Worm (Caenorhabditis elegans) whole organism, young adult: ENCODE results near the gene C08E8.3.

ENCODE experiments used
- dpl-1 ChIP-seq: fragments of 150-350 bp; optimal IDR thresholded peaks from 2 replicates; lab custom pipeline; 2014; ENCODE audit warnings: missing biosample characterization, missing genetic modification reagents, missing genetic modification characterization
- mcd-1 ChIP-seq: fragments of 200-800 bp; sonication (Bioruptor generic); IDR thresholded peaks from 2 replicates; pipeline ENCODE4 v1.3.6; 2022; ENCODE audit warnings: missing genetic modification reagents, missing genetic modification characterization, missing compliant biosample characterization
- nfya-1 ChIP-seq: sonication (generic microtip); optimal IDR thresholded peaks from 2 replicates; lab custom pipeline; 2017; ENCODE audit warnings: antibody characterized with exemption, missing compliant biosample characterization, missing genetic modification characterization, borderline replicate concordance; ENCODE audit not compliant: insufficient read depth
- snpc-1.3 ChIP-seq: sonication (generic microtip); optimal IDR thresholded peaks from 2 replicates; lab custom pipeline; 2017; ENCODE audit warnings: missing genetic modification characterization, mild to moderate bottlenecking, missing compliant biosample characterization, antibody characterized with exemption, moderate library complexity, missing genotype, missing genetic modification reagents; ENCODE audit not compliant: insufficient read depth

C08E8.3 gene

DNA sequence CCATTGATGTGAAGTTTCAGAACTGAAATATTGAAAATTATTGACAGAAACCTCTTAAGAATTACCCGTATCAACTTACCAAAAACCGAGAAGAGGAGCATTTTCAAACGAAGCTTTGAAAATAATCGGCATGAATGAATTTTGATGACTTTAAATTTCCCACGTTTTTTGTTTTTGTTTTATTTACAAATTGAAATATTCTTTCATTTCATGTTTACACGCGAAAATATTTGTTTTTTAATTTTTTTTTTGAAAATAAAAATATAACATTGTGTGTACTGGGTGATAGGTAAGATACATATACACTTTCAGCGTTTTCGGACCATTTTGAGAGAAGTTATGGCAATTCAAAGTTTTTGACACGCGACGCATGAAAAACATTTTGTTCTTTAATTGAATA is 45.7 kb downstream of the C08E8.3 start, which contains the start of gene Y51A2B.9 (continued):
- TF ChIP-seq snpc-1.3 (no peak), nfya-1 (tag; lab: Kevin White, UChicago) (no peak), dpl-1 (GFP tag; lab: Kevin White, UChicago) (no peak)

DNA sequence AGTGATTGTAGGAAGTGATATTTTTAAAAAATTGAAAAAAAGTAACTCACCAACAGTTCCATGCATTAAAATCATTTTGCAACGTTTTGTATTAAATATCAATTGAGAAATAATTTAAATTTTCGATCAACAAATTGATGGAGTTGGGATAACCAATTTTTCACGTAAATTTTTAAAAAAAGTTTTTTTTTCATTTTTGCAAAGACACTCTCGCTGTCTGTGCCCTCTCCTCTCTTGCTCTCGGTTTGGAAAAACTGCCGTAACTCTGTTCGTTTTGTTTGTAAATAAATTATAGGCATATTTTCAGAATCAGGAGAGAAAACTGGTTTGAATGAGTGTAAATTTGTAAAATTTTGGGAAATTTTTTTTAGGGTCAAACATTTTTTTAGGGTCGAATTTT is 47.9 kb downstream of the C08E8.3 start, which contains the start of gene Y51A2B.16:
Gene Y51A2B.16, minus strand, starts transcription at position 101 of the 400 bp plus-strand sequence.
- no peak for TF ChIP-seq mcd-1
